Worm (Caenorhabditis elegans): ENCODE data around the gene ZK662.5.

The ZK662.5 gene

DNA sequence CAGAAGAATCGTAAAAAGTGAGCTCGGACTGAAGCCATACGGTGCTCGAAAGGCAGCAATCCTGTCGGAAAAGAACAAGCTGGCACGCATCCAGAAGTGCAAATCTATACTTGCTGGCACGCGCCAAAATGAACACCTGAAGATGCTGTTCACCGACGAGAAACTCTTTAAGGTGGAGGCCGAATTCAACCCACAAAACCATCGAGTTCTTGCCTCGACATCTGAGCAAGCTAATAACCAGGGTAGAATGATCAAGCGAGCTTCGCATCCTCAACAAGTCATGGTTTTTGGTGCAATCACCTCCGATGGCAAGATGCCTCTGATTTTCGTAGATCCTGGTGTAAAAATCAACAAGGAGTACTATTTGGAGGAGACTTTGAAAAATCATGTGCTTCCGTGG, 28.0 kb upstream of the ZK662.5 start:
- TF ChIP-seq alr-1 (tag; optimal IDR thresholded peaks at IDR 0.05) = no peak
- TF ChIP-seq sma-3 (GFP tag; optimal IDR thresholded peaks at IDR 0.05) = no peak
- no peak for TF ChIP-seq unc-39 (tag; optimal IDR thresholded peaks at IDR 0.05)
- no peak for TF ChIP-seq lsy-2 (tag; optimal IDR thresholded peaks at IDR 0.05)
- TF ChIP-seq nhr-10 (tag; optimal IDR thresholded peaks at IDR 0.05) = no peak
- TF ChIP-seq ZK546.5 (tag; optimal IDR thresholded peaks at IDR 0.05) = no peak
- no peak for TF ChIP-seq crh-2 (tag; optimal IDR thresholded peaks at IDR 0.05)
- TF ChIP-seq unc-55 (GFP tag; optimal IDR thresholded peaks at IDR 0.05) = no peak
- no peak for TF ChIP-seq mbf-1 (tag; optimal IDR thresholded peaks at IDR 0.05)
- TF ChIP-seq nhr-12 (tag; optimal IDR thresholded peaks at IDR 0.05) = no peak
- TF ChIP-seq skn-1 (tag; optimal IDR thresholded peaks at IDR 0.05) = no peak
- no peak for TF ChIP-seq lin-39 (tag; optimal IDR thresholded peaks at IDR 0.05)
- no peak for TF ChIP-seq blmp-1 (tag; optimal IDR thresholded peaks at IDR 0.05; ENCODE audit: insufficient read depth)
- no peak for TF ChIP-seq elt-1 (tag; optimal IDR thresholded peaks at IDR 0.05)
- TF ChIP-seq nhr-6 (tag; optimal IDR thresholded peaks at IDR 0.05) = no peak
- TF ChIP-seq unc-62 (GFP tag; optimal IDR thresholded peaks at IDR 0.05) = no peak
- no peak for TF ChIP-seq R02D3.7 (tag; optimal IDR thresholded peaks at IDR 0.05)
- no peak for TF ChIP-seq ceh-16 (tag; optimal IDR thresholded peaks at IDR 0.05)

DNA sequence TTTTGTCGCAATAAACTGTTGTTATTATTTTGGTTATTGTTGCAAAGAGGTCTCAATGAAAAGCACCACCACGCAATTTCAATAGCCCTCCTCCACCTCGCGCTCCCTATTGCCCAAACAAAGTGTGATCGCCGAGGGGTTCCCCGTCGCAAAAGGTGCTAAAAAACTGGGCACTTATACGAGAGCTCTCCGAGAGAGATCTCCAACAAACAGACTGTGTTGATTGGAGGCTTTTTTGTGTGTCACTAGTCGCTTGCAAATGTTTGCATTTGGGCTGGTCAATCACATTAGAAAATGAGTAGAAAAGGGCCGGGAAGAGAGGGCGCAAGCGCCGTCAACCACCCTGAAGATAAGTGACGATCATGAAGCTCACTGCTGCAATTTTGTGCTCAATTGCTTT, 25.0 kb upstream of the ZK662.5 start, which contains the start of gene ZK662.2:
TSS of gene ZK662.2 (plus strand) at position 301 of the 400 bp plus-strand sequence.
- TF ChIP-seq egl-27 (tag; optimal IDR thresholded peaks at IDR 0.05) (no peak), nhr-237 (tag; optimal IDR thresholded peaks at IDR 0.05) (no peak), F13H6.1 (tag; optimal IDR thresholded peaks at IDR 0.05) (no peak), nhr-6 (tag; optimal IDR thresholded peaks at IDR 0.05) (no peak), aly-2 (tag; optimal IDR thresholded peaks at IDR 0.05) (no peak), ceh-16 (tag; optimal IDR thresholded peaks at IDR 0.05) (no peak), ztf-4 (tag; optimal IDR thresholded peaks at IDR 0.05) (no peak), nhr-12 (tag; optimal IDR thresholded peaks at IDR 0.05) (no peak), lin-13 (GFP tag; optimal IDR thresholded peaks at IDR 0.05) (no peak), R02D3.7 (tag; optimal IDR thresholded peaks at IDR 0.05) (no peak), gmeb-1 (tag; optimal IDR thresholded peaks at IDR 0.05) (no peak), nhr-10 (tag; optimal IDR thresholded peaks at IDR 0.05) (no peak), snpc-4 (tag; optimal IDR thresholded peaks at IDR 0.05) (no peak), elt-3 (tag; optimal IDR thresholded peaks at IDR 0.05) (no peak), lin-11 (tag; optimal IDR thresholded peaks at IDR 0.05) (no peak), lin-39 (tag; optimal IDR thresholded peaks at IDR 0.05) (no peak), C34F6.9 (tag; optimal IDR thresholded peaks at IDR 0.05) (no peak)

DNA sequence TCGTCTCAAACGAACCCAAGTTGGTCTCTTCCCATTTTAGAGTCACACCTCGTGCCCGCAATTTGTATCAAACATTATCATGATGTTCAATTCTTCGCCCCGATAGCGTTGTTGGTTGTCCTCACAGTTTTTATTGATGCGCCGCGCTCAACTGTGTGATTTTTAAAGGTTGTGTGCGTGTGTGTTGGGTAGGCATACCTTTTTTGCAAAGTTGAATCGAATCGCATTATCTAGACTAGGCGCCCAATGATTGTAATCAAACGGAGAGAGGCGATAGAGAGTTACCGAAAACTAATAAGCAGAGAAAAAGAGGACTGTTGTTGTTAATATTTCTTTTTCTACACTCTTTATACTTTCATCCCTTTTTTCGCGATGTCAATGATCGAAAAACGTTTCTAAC, 21.2 kb upstream of the ZK662.5 start:
- no peak for TF ChIP-seq nhr-10 (tag; optimal IDR thresholded peaks at IDR 0.05)
- TF ChIP-seq gmeb-1 (tag; optimal IDR thresholded peaks at IDR 0.05) = peak; percentile 51
- TF ChIP-seq fos-1 (tag; optimal IDR thresholded peaks at IDR 0.05) = peak; percentile 7
- TF ChIP-seq sma-3 (GFP tag; optimal IDR thresholded peaks at IDR 0.05) = peak; percentile 60
- peak; percentile 65 for TF ChIP-seq sma-9 (GFP tag; optimal IDR thresholded peaks at IDR 0.05)
- no peak for TF ChIP-seq sma-9 (tag; optimal IDR thresholded peaks at IDR 0.05)
- peak; percentile 19 for TF ChIP-seq nhr-25 (tag; optimal IDR thresholded peaks at IDR 0.05)
- TF ChIP-seq nhr-11 (tag; optimal IDR thresholded peaks at IDR 0.05) = no peak
- peak; percentile 42 for TF ChIP-seq nhr-129 (tag; optimal IDR thresholded peaks at IDR 0.05)
- peak; percentile 13 for TF ChIP-seq F13H6.1 (tag; optimal IDR thresholded peaks at IDR 0.05)

DNA sequence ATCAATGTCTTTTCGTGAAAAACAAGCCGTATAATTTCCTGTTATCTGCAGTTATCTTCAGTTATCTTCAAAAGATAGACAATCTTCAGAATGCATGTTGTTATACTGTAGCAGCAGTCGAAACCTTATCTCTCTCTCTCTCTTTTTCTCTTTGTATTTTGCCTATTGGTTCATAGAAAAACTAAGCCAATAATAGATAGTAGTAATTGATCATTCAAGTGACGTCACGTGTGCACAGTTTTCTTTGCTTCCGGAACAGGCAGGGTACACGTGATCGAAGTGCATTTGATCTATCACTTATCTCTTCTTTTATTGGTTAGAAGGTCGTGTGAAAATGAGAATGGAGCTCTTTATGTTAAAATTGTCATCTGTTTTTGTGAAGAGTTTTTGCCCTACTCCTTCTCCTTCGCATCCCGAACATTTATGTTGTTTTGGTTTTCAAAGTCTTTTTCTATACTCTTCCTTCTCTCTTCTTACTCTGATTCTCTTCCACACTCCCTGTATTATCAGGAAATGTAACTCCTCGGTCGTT, 16.8 kb upstream of the ZK662.5 start:
- TF ChIP-seq nhr-10 (tag; optimal IDR thresholded peaks at IDR 0.05) (no peak), nhr-237 (tag; optimal IDR thresholded peaks at IDR 0.05) (no peak), mdl-1 (tag; optimal IDR thresholded peaks at IDR 0.05) (peak in 1 of 2 experiments; percentile 35), nhr-129 (tag; optimal IDR thresholded peaks at IDR 0.05) (peak; percentile 28), sma-3 (GFP tag; optimal IDR thresholded peaks at IDR 0.05) (peak; percentile 79), nhr-21 (tag; optimal IDR thresholded peaks at IDR 0.05) (peak; percentile 40), unc-62 (GFP tag; optimal IDR thresholded peaks at IDR 0.05) (no peak), nhr-25 (tag; optimal IDR thresholded peaks at IDR 0.05) (peak; percentile 0), alr-1 (tag; optimal IDR thresholded peaks at IDR 0.05) (no peak), sma-9 (GFP tag; optimal IDR thresholded peaks at IDR 0.05) (peak; percentile 96), sma-9 (tag; optimal IDR thresholded peaks at IDR 0.05) (no peak), gmeb-1 (tag; optimal IDR thresholded peaks at IDR 0.05) (peak; percentile 10), nhr-11 (tag; optimal IDR thresholded peaks at IDR 0.05) (no peak), ztf-4 (tag; optimal IDR thresholded peaks at IDR 0.05) (no peak)
